Worm (Caenorhabditis elegans): ENCODE measurements around the gene rpl-2.

DNA sequence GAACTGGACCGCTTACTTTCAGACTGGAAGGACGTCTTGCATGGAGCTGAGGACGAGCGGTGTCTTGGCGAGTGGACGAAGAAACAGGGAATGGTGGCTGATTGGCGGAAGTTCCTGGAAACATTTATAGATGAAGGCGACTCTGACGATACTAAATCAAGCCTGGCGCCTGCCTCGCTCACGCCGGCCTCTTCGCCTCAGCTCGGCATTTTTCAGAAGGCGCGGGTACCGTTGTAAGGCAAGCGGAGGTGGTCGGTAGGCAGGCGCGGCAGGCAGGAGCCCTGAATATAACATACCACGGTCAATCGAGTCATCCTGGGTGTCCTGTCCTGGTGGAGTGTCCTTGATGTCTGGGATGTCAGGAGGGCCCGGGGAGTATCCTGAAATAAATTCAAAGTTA is 33.6 kb upstream of the rpl-2 start:
- TF ChIP-seq hrde-1 (tag; optimal IDR thresholded peaks at IDR 0.05; ENCODE audit: borderline replicate concordance): no peak
- TF ChIP-seq unc-62 (GFP tag; optimal IDR thresholded peaks at IDR 0.05): no peak
- no peak for TF ChIP-seq hmg-1.2 (GFP tag; IDR thresholded peaks at IDR 0.05)
- no peak for TF ChIP-seq zim-3 (tag; optimal IDR thresholded peaks at IDR 0.05)
- no peak for TF ChIP-seq unc-130 (GFP tag; optimal IDR thresholded peaks at IDR 0.05)
- TF ChIP-seq Y95B8A.8 (GFP tag; IDR thresholded peaks at IDR 0.05): no peak
